Worm (Caenorhabditis elegans) whole organism, L4 larva: ENCODE results near the gene ser-4.
A peak's percentile ranks its signal among the peaks of the same experiment; 100 is the strongest.

Experiments
- D1046.2 ChIP-seq: fragments of 200-800 bp; sonication (Bioruptor generic); IDR thresholded peaks from 2 replicates; pipeline ENCODE4 v1.3.6; 2022; ENCODE audit warnings: missing genetic modification characterization, missing compliant biosample characterization
- T26A8.4 ChIP-seq: fragments of 200-800 bp; sonication (Bioruptor generic); IDR thresholded peaks from 2 replicates; pipeline ENCODE4 v1.3.6; 2022; ENCODE audit warnings: missing genetic modification characterization, missing compliant biosample characterization
- Y105C5A.15 ChIP-seq: fragments of 200-800 bp; sonication (Bioruptor generic); IDR thresholded peaks from 2 replicates; pipeline ENCODE4 v1.3.6; 2022; ENCODE audit warnings: missing genetic modification characterization, missing compliant biosample characterization
- Y48G9A.11 ChIP-seq: fragments of 200-800 bp; sonication (Bioruptor generic); IDR thresholded peaks from 2 replicates; pipeline ENCODE4 v1.3.6; 2022; ENCODE audit warnings: missing genetic modification reagents, missing genetic modification characterization, missing compliant biosample characterization
- Y5F2A.4 ChIP-seq: fragments of 200-800 bp; sonication (Bioruptor generic); optimal IDR thresholded peaks from 2 replicates; lab custom pipeline; 2018; ENCODE audit warnings: mild to moderate bottlenecking, missing genetic modification characterization, missing compliant biosample characterization
- Y75B8A.6 ChIP-seq: fragments of 200-800 bp; sonication (Bioruptor generic); IDR thresholded peaks from 2 replicates; pipeline ENCODE4 v1.3.6; 2022; ENCODE audit warnings: missing genetic modification reagents, missing genetic modification characterization, missing compliant biosample characterization
- ZK337.2 ChIP-seq: fragments of 200-800 bp; sonication (Bioruptor generic); IDR thresholded peaks from 2 replicates; pipeline ENCODE4 v1.3.6; 2022; ENCODE audit warnings: missing genetic modification reagents, missing genetic modification characterization, missing compliant biosample characterization
- aha-1 ChIP-seq: fragments of 150-350 bp; peaks from one replicate; lab custom pipeline; 2014; ENCODE audit warnings: missing biosample characterization, missing genetic modification characterization
- aly-2 ChIP-seq: sonication (generic microtip); optimal IDR thresholded peaks from 2 replicates; lab custom pipeline; 2018; ENCODE audit warnings: missing biosample characterization, missing genetic modification characterization
- ceh-44 ChIP-seq: fragments of 200-800 bp; sonication (Bioruptor generic); IDR thresholded peaks from 2 replicates; pipeline ENCODE4 v1.3.6; 2022; ENCODE audit warnings: missing genetic modification reagents, missing genetic modification characterization, missing compliant biosample characterization
- ceh-82 ChIP-seq: sonication (generic microtip); optimal IDR thresholded peaks from 2 replicates; lab custom pipeline; 2017; ENCODE audit warnings: missing biosample characterization, missing genetic modification characterization
- ctbp-1 ChIP-seq: fragments of 200-800 bp; sonication (Bioruptor generic); IDR thresholded peaks from 2 replicates; pipeline ENCODE4 v1.3.6; 2022; ENCODE audit warnings: missing genetic modification reagents, missing genetic modification characterization, missing compliant biosample characterization
- daf-12 ChIP-seq: fragments of 150-350 bp; optimal IDR thresholded peaks from 2 replicates; lab custom pipeline; 2014; ENCODE audit warnings: missing biosample characterization, missing genetic modification reagents, missing genetic modification characterization
- daf-16 ChIP-seq, 3 experiments: sonication (generic microtip); optimal IDR thresholded peaks; 2 replicates each; lab custom pipeline; 2016 to 2017; ENCODE audit warnings: missing genetic modification characterization in 3 of 3, missing genetic modification reagents in 3 of 3, mild to moderate bottlenecking in 2 of 3, missing compliant biosample characterization in 2 of 3, missing biosample characterization in 1 of 3, moderate library complexity in 1 of 3
- daf-19 ChIP-seq: fragments of 200-800 bp; sonication (Bioruptor generic); conservative IDR thresholded peaks from 2 replicates; pipeline ENCODE4 v1.3.6; 2022; ENCODE audit warnings: missing genetic modification characterization, missing compliant biosample characterization
- daf-8 ChIP-seq: fragments of 200-800 bp; sonication (Bioruptor generic); IDR thresholded peaks from 2 replicates; pipeline ENCODE4 v1.3.6; 2022; ENCODE audit warnings: missing genetic modification characterization, missing compliant biosample characterization
- dmd-6 ChIP-seq: fragments of 200-800 bp; sonication (Bioruptor generic); IDR thresholded peaks from 2 replicates; pipeline ENCODE4 v1.3.6; 2022; ENCODE audit warnings: missing genetic modification reagents, missing genetic modification characterization, missing compliant biosample characterization
- dmd-9 ChIP-seq: fragments of 200-800 bp; sonication (Bioruptor generic); IDR thresholded peaks from 2 replicates; pipeline ENCODE4 v1.3.6; 2022; ENCODE audit warnings: missing genetic modification reagents, missing genetic modification characterization, missing compliant biosample characterization
- dpl-1 ChIP-seq: fragments of 150-350 bp; optimal IDR thresholded peaks from 2 replicates; lab custom pipeline; 2014; ENCODE audit warnings: missing biosample characterization, missing genetic modification reagents, missing genetic modification characterization
- duxl-1 ChIP-seq: sonication (generic microtip); optimal IDR thresholded peaks from 2 replicates; lab custom pipeline; 2016; ENCODE audit warnings: mild to moderate bottlenecking, missing genetic modification characterization, moderate library complexity, missing compliant biosample characterization; ENCODE audit not compliant: poor library complexity
- dve-1 ChIP-seq: sonication (generic microtip); optimal IDR thresholded peaks from 2 replicates; lab custom pipeline; 2017; ENCODE audit warnings: antibody characterized with exemption, mild to moderate bottlenecking, missing genetic modification characterization, missing compliant biosample characterization; ENCODE audit not compliant: insufficient read depth
- egl-43 ChIP-seq: fragments of 200-800 bp; sonication (Bioruptor generic); IDR thresholded peaks from 2 replicates; pipeline ENCODE4 v1.3.6; 2022; ENCODE audit warnings: missing genetic modification reagents, missing genetic modification characterization, missing compliant biosample characterization
- fos-1 ChIP-seq: fragments of 150-350 bp; optimal IDR thresholded peaks from 2 replicates; lab custom pipeline; 2014; ENCODE audit warnings: missing biosample characterization, missing genetic modification characterization
- hlh-11 ChIP-seq: fragments of 200-800 bp; sonication (Bioruptor generic); optimal IDR thresholded peaks from 2 replicates; lab custom pipeline; 2018; ENCODE audit warnings: mild to moderate bottlenecking, missing genetic modification characterization, missing compliant biosample characterization
- hlh-30 ChIP-seq: sonication (generic microtip); optimal IDR thresholded peaks from 2 replicates; lab custom pipeline; 2017; ENCODE audit warnings: antibody characterized with exemption, mild to moderate bottlenecking, missing genetic modification characterization, missing compliant biosample characterization; ENCODE audit not compliant: insufficient read depth
- hmg-1.1 ChIP-seq: fragments of 200-800 bp; sonication (Bioruptor generic); IDR thresholded peaks from 2 replicates; pipeline ENCODE4 v1.3.6; 2022; ENCODE audit warnings: missing genetic modification reagents, missing genetic modification characterization, missing compliant biosample characterization
- lin-1 ChIP-seq: fragments of 200-800 bp; sonication (Bioruptor generic); IDR thresholded peaks from 2 replicates; pipeline ENCODE4 v1.3.6; 2022; ENCODE audit warnings: missing genetic modification reagents, missing genetic modification characterization, missing compliant biosample characterization
- lin-13 ChIP-seq: fragments of 150-350 bp; optimal IDR thresholded peaks from 2 replicates; lab custom pipeline; 2014; ENCODE audit warnings: missing biosample characterization, missing genetic modification reagents, missing genetic modification characterization
- lin-15B ChIP-seq: fragments of 150-350 bp; sonication (generic microtip); optimal IDR thresholded peaks from 3 replicates; lab custom pipeline; 2014; ENCODE audit warnings: missing biosample characterization, missing genetic modification characterization
- lin-29 ChIP-seq: fragments of 200-800 bp; sonication (Bioruptor generic); IDR thresholded peaks from 2 replicates; pipeline ENCODE4 v1.3.6; 2022; ENCODE audit warnings: missing genetic modification reagents, missing genetic modification characterization, missing compliant biosample characterization
- lin-38 ChIP-seq: fragments of 200-800 bp; sonication (Bioruptor generic); IDR thresholded peaks from 2 replicates; pipeline ENCODE4 v1.3.6; 2022; ENCODE audit warnings: missing genetic modification reagents, missing genetic modification characterization, missing compliant biosample characterization
- lir-3 ChIP-seq: sonication (generic microtip); optimal IDR thresholded peaks from 2 replicates; lab custom pipeline; 2016; ENCODE audit warnings: mild to moderate bottlenecking, missing genetic modification characterization, missing compliant biosample characterization
- madf-5 ChIP-seq, 2 experiments: fragments of 200-800 bp; sonication (Bioruptor generic); IDR thresholded peaks; 2 replicates each; pipeline ENCODE4 v1.3.6; 2022; ENCODE audit warnings: missing compliant biosample characterization in 2 of 2, missing genetic modification characterization in 2 of 2
- mes-2 ChIP-seq: sonication (generic microtip); optimal IDR thresholded peaks from 2 replicates; lab custom pipeline; 2016; ENCODE audit warnings: missing genotype, mild to moderate bottlenecking, missing genetic modification characterization, missing compliant biosample characterization; ENCODE audit not compliant: poor library complexity, severe bottlenecking
- mxl-2 ChIP-seq: fragments of 200-800 bp; sonication (Bioruptor generic); conservative IDR thresholded peaks from 2 replicates; pipeline ENCODE4 v1.3.6; 2022; ENCODE audit warnings: missing genetic modification reagents, missing genetic modification characterization, missing compliant biosample characterization
- nhr-10 ChIP-seq: fragments of 150-350 bp; optimal IDR thresholded peaks from 2 replicates; lab custom pipeline; 2014; ENCODE audit warnings: missing biosample characterization, missing genetic modification characterization
- nhr-102 ChIP-seq: sonication (generic microtip); optimal IDR thresholded peaks from 2 replicates; lab custom pipeline; 2016; ENCODE audit warnings: mild to moderate bottlenecking, missing genetic modification characterization, moderate library complexity, missing compliant biosample characterization
- nhr-11 ChIP-seq: fragments of 150-350 bp; optimal IDR thresholded peaks from 2 replicates; lab custom pipeline; 2014; ENCODE audit warnings: missing biosample characterization, missing genetic modification characterization
- nhr-237 ChIP-seq: sonication (generic microtip); optimal IDR thresholded peaks from 2 replicates; lab custom pipeline; 2017; ENCODE audit warnings: missing biosample characterization, missing genetic modification characterization
- nhr-28 ChIP-seq: fragments of 150-350 bp; optimal IDR thresholded peaks from 2 replicates; lab custom pipeline; 2014; ENCODE audit warnings: missing biosample characterization, missing genetic modification characterization
- nhr-48 ChIP-seq: sonication (generic microtip); optimal IDR thresholded peaks from 2 replicates; lab custom pipeline; 2016; ENCODE audit warnings: mild to moderate bottlenecking, missing genetic modification characterization, missing compliant biosample characterization
- php-3 ChIP-seq: fragments of 200-800 bp; sonication (Bioruptor generic); IDR thresholded peaks from 2 replicates; pipeline ENCODE4 v1.3.6; 2022; ENCODE audit warnings: missing genetic modification reagents, missing genetic modification characterization, missing compliant biosample characterization
- pqm-1 ChIP-seq: sonication (generic microtip); optimal IDR thresholded peaks from 2 replicates; lab custom pipeline; 2017; ENCODE audit warnings: missing biosample characterization, missing genetic modification characterization
- rbr-2 ChIP-seq: sonication (generic microtip); optimal IDR thresholded peaks from 2 replicates; lab custom pipeline; 2016; ENCODE audit warnings: missing genotype, missing genetic modification characterization, missing compliant biosample characterization
- snpc-4 ChIP-seq: fragments of 150-350 bp; optimal IDR thresholded peaks from 2 replicates; lab custom pipeline; 2014; ENCODE audit warnings: missing biosample characterization, missing genetic modification characterization
- spr-1 ChIP-seq: sonication (generic microtip); optimal IDR thresholded peaks from 2 replicates; lab custom pipeline; 2016; ENCODE audit warnings: mild to moderate bottlenecking, missing genetic modification characterization, missing compliant biosample characterization
- spr-3 ChIP-seq: fragments of 200-800 bp; sonication (Bioruptor generic); optimal IDR thresholded peaks from 2 replicates; lab custom pipeline; 2018; ENCODE audit warnings: mild to moderate bottlenecking, missing genetic modification characterization, missing compliant biosample characterization
- tag-97 ChIP-seq: fragments of 200-800 bp; sonication (Bioruptor generic); IDR thresholded peaks from 2 replicates; pipeline ENCODE4 v1.3.6; 2022; ENCODE audit warnings: missing genetic modification characterization, missing compliant biosample characterization
- unc-130 ChIP-seq: sonication (generic microtip); optimal IDR thresholded peaks from 2 replicates; lab custom pipeline; 2016; ENCODE audit warnings: missing genetic modification reagents, missing genetic modification characterization, missing compliant biosample characterization
- unc-62 ChIP-seq, 3 experiments: fragments of 150-350 bp in 1 of 3; sonication (generic microtip); optimal IDR thresholded peaks in 2 of 3; peaks in 1 of 3; 1 replicate in 1 of 3; 2 replicates in 2 of 3; lab custom pipeline; 2014 to 2017; ENCODE audit warnings: missing biosample characterization in 3 of 3, missing genetic modification characterization in 3 of 3, missing genetic modification reagents in 3 of 3, missing genotype in 1 of 3
- zag-1 ChIP-seq: fragments of 150-350 bp; optimal IDR thresholded peaks from 2 replicates; lab custom pipeline; 2014; ENCODE audit warnings: missing biosample characterization, missing genetic modification characterization

The ser-4 gene

ce11 chrIII:1680996-1681395 is 51.9 kb downstream of the ser-4 start (continued):
- TF ChIP-seq duxl-1 = peak; percentile 30
- TF ChIP-seq hlh-11 = peak; percentile 95
- TF ChIP-seq rbr-2 (tag; lab: Kevin White, UChicago) = peak; percentile 63
- TF ChIP-seq aha-1 (tag; lab: Kevin White, UChicago) = peak; percentile 11
- TF ChIP-seq spr-3 = no peak
- TF ChIP-seq lin-13 (GFP tag; lab: Kevin White, UChicago) = peak; percentile 68
- no peak for TF ChIP-seq Y75B8A.6 (GFP tag; lab: Robert Waterston, UW)
- no peak for TF ChIP-seq tag-97 (GFP tag; lab: Robert Waterston, UW)
- TF ChIP-seq daf-12 = no peak
- TF ChIP-seq dpl-1 = peak; percentile 38
- peak; percentile 90 for TF ChIP-seq dve-1 (tag; lab: Kevin White, UChicago)
- no peak for TF ChIP-seq lin-15B (tag; lab: Kevin White, UChicago)
- no peak for TF ChIP-seq unc-130 (GFP tag; lab: Kevin White, UChicago)
- TF ChIP-seq pqm-1 (tag; lab: Kevin White, UChicago) = peak; percentile 83
- TF ChIP-seq daf-19 = no peak
- peak; percentile 62 for TF ChIP-seq mes-2 (tag; lab: Kevin White, UChicago)
- peak; percentile 94 for TF ChIP-seq dmd-6 (GFP tag; lab: Robert Waterston, UW)
- peak; percentile 52 for TF ChIP-seq nhr-102 (tag; lab: Kevin White, UChicago)
- no peak for TF ChIP-seq Y5F2A.4 (GFP tag; lab: Kevin White, UChicago)
- peak; percentile 84 for TF ChIP-seq hlh-30
- no peak for TF ChIP-seq nhr-237 (tag; lab: Kevin White, UChicago)
- peak; percentile 98 for TF ChIP-seq lin-1 (GFP tag; lab: Robert Waterston, UW)
- no peak for TF ChIP-seq mxl-2 (GFP tag; lab: Robert Waterston, UW)
- no peak for TF ChIP-seq egl-43 (GFP tag; lab: Robert Waterston, UW)
- TF ChIP-seq daf-16 (GFP tag; optimal IDR thresholded peaks at IDR 0.05; lab: Kevin White, UChicago) = peak in 1 of 2 experiments; percentile 32
- peak; percentile 82 for TF ChIP-seq daf-16 (tag; optimal IDR thresholded peaks at IDR 0.05; lab: Kevin White, UChicago)
- no peak for TF ChIP-seq daf-8
- no peak for TF ChIP-seq dmd-9 (GFP tag; lab: Robert Waterston, UW)
- TF ChIP-seq snpc-4 (tag; lab: Kevin White, UChicago) = no peak
- TF ChIP-seq Y48G9A.11 = no peak
- peak; percentile 4 for TF ChIP-seq nhr-10 (tag; lab: Kevin White, UChicago)
- no peak for TF ChIP-seq fos-1
- TF ChIP-seq T26A8.4 (GFP tag; lab: Robert Waterston, UW) = 0 out of 2 replicates have a peak, but pooled peaks have one; percentile 16
- peak; percentile 93 for TF ChIP-seq nhr-28 (tag; lab: Kevin White, UChicago)
- no peak for TF ChIP-seq D1046.2
- TF ChIP-seq zag-1 = no peak
- no peak for TF ChIP-seq madf-5 (GFP tag; IDR thresholded peaks at IDR 0.05; lab: Robert Waterston, UW)
- no peak for TF ChIP-seq ceh-82 (tag; lab: Kevin White, UChicago)
- TF ChIP-seq hmg-1.1 = peak; percentile 71
- TF ChIP-seq nhr-11 (tag; lab: Kevin White, UChicago) = peak; percentile 53
- no peak for TF ChIP-seq ZK337.2
- no peak for TF ChIP-seq aly-2 (tag; lab: Kevin White, UChicago)
- TF ChIP-seq spr-1 (tag; lab: Kevin White, UChicago) = no peak
- peak in 1 of 2 experiments; percentile 91 for TF ChIP-seq unc-62 (GFP tag; optimal IDR thresholded peaks at IDR 0.05 in 1 of 2; lab: Kevin White, UChicago)
- no peak for TF ChIP-seq unc-62 (tag; optimal IDR thresholded peaks at IDR 0.05; lab: Kevin White, UChicago)
- no peak for TF ChIP-seq ceh-44 (GFP tag; lab: Robert Waterston, UW)
- peak; percentile 33; the same call in 1 of the 2 replicates for TF ChIP-seq ctbp-1
- TF ChIP-seq lir-3 (tag; lab: Kevin White, UChicago) = no peak
- peak; percentile 99 for TF ChIP-seq php-3 (GFP tag; lab: Robert Waterston, UW)
- no peak for TF ChIP-seq Y105C5A.15
- TF ChIP-seq lin-29 (GFP tag; lab: Robert Waterston, UW) = no peak
- peak; percentile 68 for TF ChIP-seq nhr-48 (tag; lab: Kevin White, UChicago)
- no peak for TF ChIP-seq lin-38 (GFP tag; lab: Robert Waterston, UW)
